Worm (Caenorhabditis elegans) whole organism, L2 larva: ENCODE measurements around the gene Y42A5A.5.

Source experiments
- C34F6.9 ChIP-seq: fragments of 150-350 bp; optimal IDR thresholded peaks from 2 replicates; lab custom pipeline; 2014; ENCODE audit warnings: missing biosample characterization, missing genetic modification characterization
- F13H6.1 ChIP-seq: sonication (generic microtip); optimal IDR thresholded peaks from 2 replicates; lab custom pipeline; 2016; ENCODE audit warnings: missing genetic modification characterization, missing compliant biosample characterization
- R02D3.7 ChIP-seq: fragments of 150-350 bp; optimal IDR thresholded peaks from 2 replicates; lab custom pipeline; 2014; ENCODE audit warnings: missing biosample characterization, missing genetic modification characterization
- ZK546.5 ChIP-seq: sonication (generic microtip); optimal IDR thresholded peaks from 2 replicates; lab custom pipeline; 2017; ENCODE audit warnings: missing biosample characterization, missing genetic modification characterization
- alr-1 ChIP-seq: fragments of 150-350 bp; optimal IDR thresholded peaks from 2 replicates; lab custom pipeline; 2014; ENCODE audit warnings: missing biosample characterization, missing genetic modification characterization
- ama-1 ChIP-seq: fragments of 150-350 bp; optimal IDR thresholded peaks from 2 replicates; lab custom pipeline; 2018; ENCODE audit warnings: inconsistent platforms
- blmp-1 ChIP-seq: sonication (generic microtip); optimal IDR thresholded peaks from 2 replicates; lab custom pipeline; 2017; ENCODE audit warnings: missing genetic modification characterization, mild to moderate bottlenecking, missing compliant biosample characterization, antibody characterized with exemption, moderate library complexity; ENCODE audit not compliant: insufficient read depth
- ceh-16 ChIP-seq: fragments of 150-350 bp; optimal IDR thresholded peaks from 2 replicates; lab custom pipeline; 2014; ENCODE audit warnings: missing biosample characterization, missing genetic modification characterization
- ceh-82 ChIP-seq: fragments of 150-350 bp; optimal IDR thresholded peaks from 2 replicates; lab custom pipeline; 2014; ENCODE audit warnings: missing biosample characterization, missing genetic modification characterization
- crh-2 ChIP-seq: sonication (generic microtip); optimal IDR thresholded peaks from 2 replicates; lab custom pipeline; 2017; ENCODE audit warnings: missing biosample characterization, missing genetic modification characterization
- dmd-4 ChIP-seq: sonication (generic microtip); optimal IDR thresholded peaks from 2 replicates; lab custom pipeline; 2017; ENCODE audit warnings: missing biosample characterization, missing genetic modification characterization
- egl-27 ChIP-seq: sonication (generic microtip); optimal IDR thresholded peaks from 3 replicates; lab custom pipeline; 2017; ENCODE audit warnings: missing biosample characterization, missing genetic modification reagents, missing genetic modification characterization
- elt-1 ChIP-seq: fragments of 150-350 bp; optimal IDR thresholded peaks from 2 replicates; lab custom pipeline; 2014; ENCODE audit warnings: missing biosample characterization, missing genetic modification characterization
- elt-3 ChIP-seq: sonication (generic microtip); optimal IDR thresholded peaks from 2 replicates; lab custom pipeline; 2017; ENCODE audit warnings: missing biosample characterization, missing genetic modification characterization
- fos-1 ChIP-seq: fragments of 150-350 bp; optimal IDR thresholded peaks from 2 replicates; lab custom pipeline; 2014; ENCODE audit warnings: missing biosample characterization, missing genetic modification characterization
- lin-11 ChIP-seq: fragments of 150-350 bp; sonication (generic microtip); optimal IDR thresholded peaks from 2 replicates; lab custom pipeline; 2014; ENCODE audit warnings: missing biosample characterization, missing genetic modification characterization, inconsistent platforms, mixed read lengths
- lin-13 ChIP-seq: fragments of 150-350 bp; optimal IDR thresholded peaks from 2 replicates; lab custom pipeline; 2014; ENCODE audit warnings: missing biosample characterization, missing genetic modification reagents, missing genetic modification characterization
- lsy-2 ChIP-seq, 2 experiments: fragments of 150-350 bp in 1 of 2; sonication (generic microtip) in 1 of 2; optimal IDR thresholded peaks; 2 replicates each; lab custom pipeline; 2014 to 2017; ENCODE audit warnings: missing biosample characterization in 2 of 2, missing genetic modification characterization in 2 of 2
- mab-5 ChIP-seq: fragments of 150-350 bp; optimal IDR thresholded peaks from 2 replicates; lab custom pipeline; 2014; ENCODE audit warnings: missing biosample characterization, missing genetic modification characterization
- mbf-1 ChIP-seq: sonication (generic microtip); optimal IDR thresholded peaks from 2 replicates; lab custom pipeline; 2017; ENCODE audit warnings: missing biosample characterization, missing genetic modification characterization
- mdl-1 ChIP-seq, 2 experiments: fragments of 150-350 bp in 1 of 2; sonication (generic microtip) in 1 of 2; optimal IDR thresholded peaks; 2 replicates each; lab custom pipeline; 2017; ENCODE audit warnings: missing biosample characterization in 2 of 2, missing genetic modification characterization in 2 of 2
- nhr-10 ChIP-seq: sonication (generic microtip); optimal IDR thresholded peaks from 2 replicates; lab custom pipeline; 2017; ENCODE audit warnings: missing biosample characterization, missing genetic modification characterization
- nhr-11 ChIP-seq: fragments of 150-350 bp; optimal IDR thresholded peaks from 2 replicates; lab custom pipeline; 2014; ENCODE audit warnings: missing biosample characterization, missing genetic modification characterization
- nhr-12 ChIP-seq: fragments of 150-350 bp; optimal IDR thresholded peaks from 2 replicates; lab custom pipeline; 2014; ENCODE audit warnings: missing biosample characterization, missing genetic modification characterization
- nhr-129 ChIP-seq: fragments of 150-350 bp; optimal IDR thresholded peaks from 2 replicates; lab custom pipeline; 2014; ENCODE audit warnings: missing biosample characterization, missing genetic modification characterization
- nhr-21 ChIP-seq: fragments of 150-350 bp; optimal IDR thresholded peaks from 2 replicates; lab custom pipeline; 2014; ENCODE audit warnings: missing biosample characterization, missing genetic modification characterization
- nhr-25 ChIP-seq: fragments of 150-350 bp; sonication (generic microtip); optimal IDR thresholded peaks from 3 replicates; lab custom pipeline; 2014; ENCODE audit warnings: missing biosample characterization, missing genetic modification characterization
- nhr-6 ChIP-seq: fragments of 150-350 bp; optimal IDR thresholded peaks from 2 replicates; lab custom pipeline; 2014; ENCODE audit warnings: missing biosample characterization, missing genetic modification characterization
- nhr-77 ChIP-seq: fragments of 150-350 bp; optimal IDR thresholded peaks from 2 replicates; lab custom pipeline; 2014; ENCODE audit warnings: missing biosample characterization, missing genetic modification characterization
- peb-1 ChIP-seq: fragments of 150-350 bp; optimal IDR thresholded peaks from 2 replicates; lab custom pipeline; 2014; ENCODE audit warnings: missing biosample characterization, missing genetic modification characterization
- sem-4 ChIP-seq: fragments of 150-350 bp; optimal IDR thresholded peaks from 2 replicates; lab custom pipeline; 2014; ENCODE audit warnings: missing biosample characterization, missing genetic modification reagents, missing genetic modification characterization
- skn-1 ChIP-seq: sonication (generic microtip); optimal IDR thresholded peaks from 2 replicates; lab custom pipeline; 2017; ENCODE audit warnings: missing biosample characterization, missing genetic modification characterization
- sma-3 ChIP-seq: sonication (generic microtip); optimal IDR thresholded peaks from 2 replicates; lab custom pipeline; 2016; ENCODE audit warnings: missing genetic modification reagents, missing genetic modification characterization, missing compliant biosample characterization
- sma-9 ChIP-seq, 2 experiments: fragments of 150-350 bp in 1 of 2; sonication (generic microtip) in 1 of 2; optimal IDR thresholded peaks; 2 replicates each; lab custom pipeline; 2014 to 2016; ENCODE audit warnings: missing genetic modification characterization in 2 of 2, mild to moderate bottlenecking in 1 of 2, missing biosample characterization in 1 of 2, missing compliant biosample characterization in 1 of 2, missing genetic modification reagents in 1 of 2, moderate library complexity in 1 of 2
- unc-39 ChIP-seq: fragments of 150-350 bp; optimal IDR thresholded peaks from 2 replicates; lab custom pipeline; 2014; ENCODE audit warnings: missing biosample characterization, missing genetic modification characterization
- unc-55 ChIP-seq: fragments of 150-350 bp; sonication (generic microtip); optimal IDR thresholded peaks from 3 replicates; lab custom pipeline; 2014; ENCODE audit warnings: missing biosample characterization, missing genetic modification reagents, missing genetic modification characterization
- unc-62 ChIP-seq: fragments of 150-350 bp; optimal IDR thresholded peaks from 2 replicates; lab custom pipeline; 2014; ENCODE audit warnings: missing biosample characterization, missing genetic modification reagents, missing genetic modification characterization
- zag-1 ChIP-seq: fragments of 150-350 bp; optimal IDR thresholded peaks from 2 replicates; lab custom pipeline; 2014; ENCODE audit warnings: missing biosample characterization, missing genetic modification characterization
- ztf-1 ChIP-seq: fragments of 200-800 bp; sonication (Bioruptor generic); conservative IDR thresholded peaks from 2 replicates; pipeline ENCODE4 v1.3.6; 2022; ENCODE audit warnings: missing genetic modification characterization, missing compliant biosample characterization
- ztf-11 ChIP-seq: sonication (generic microtip); optimal IDR thresholded peaks from 2 replicates; lab custom pipeline; 2017; ENCODE audit warnings: missing biosample characterization, missing genetic modification characterization
- ztf-4 ChIP-seq: fragments of 150-350 bp; optimal IDR thresholded peaks from 2 replicates; lab custom pipeline; 2014; ENCODE audit warnings: missing biosample characterization, missing genetic modification characterization

Y42A5A.5 gene

ce11 chrV:11144694-11145093, 35.1 kb upstream of the Y42A5A.5 start, which contains the start of gene C06H2.7:
Gene C06H2.7 (minus strand): TSS chrV:11144794.
- TF ChIP-seq unc-62 (GFP tag; lab: Kevin White, UChicago) (no peak), mab-5 (tag; lab: Kevin White, UChicago) (no peak), ceh-16 (tag; lab: Kevin White, UChicago) (no peak), sma-3 (GFP tag; lab: Kevin White, UChicago) (no peak), mbf-1 (tag; lab: Kevin White, UChicago) (no peak), nhr-12 (no peak), nhr-129 (tag; lab: Kevin White, UChicago) (no peak), peb-1 (tag; lab: Kevin White, UChicago) (no peak), nhr-6 (tag; lab: Kevin White, UChicago) (no peak), sma-9 (GFP tag; optimal IDR thresholded peaks at IDR 0.05; lab: Kevin White, UChicago) (no peak), sma-9 (tag; optimal IDR thresholded peaks at IDR 0.05; lab: Kevin White, UChicago) (no peak), lin-11 (tag; lab: Kevin White, UChicago) (no peak), skn-1 (no peak), dmd-4 (tag; lab: Kevin White, UChicago) (no peak)

ce11 chrV:11141179-11141578, 31.6 kb upstream of the Y42A5A.5 start, which contains the start of gene folt-1:
Gene folt-1 (plus strand): TSS chrV:11141479.
- TF ChIP-seq ceh-82 (tag; lab: Kevin White, UChicago) (no peak), ztf-1 (GFP tag; lab: Robert Waterston, UW) (no peak), nhr-11 (tag; lab: Kevin White, UChicago) (no peak), blmp-1 (tag; lab: Kevin White, UChicago) (no peak), unc-55 (no peak), nhr-21 (tag; lab: Kevin White, UChicago) (no peak), sma-9 (GFP tag; optimal IDR thresholded peaks at IDR 0.05; lab: Kevin White, UChicago) (no peak), sma-9 (tag; optimal IDR thresholded peaks at IDR 0.05; lab: Kevin White, UChicago) (no peak), lsy-2 (tag; optimal IDR thresholded peaks at IDR 0.05; lab: Kevin White, UChicago) (no peak), nhr-25 (tag; lab: Kevin White, UChicago) (no peak), nhr-6 (tag; lab: Kevin White, UChicago) (no peak), ama-1 (lab: Kevin White, UChicago) (no peak), fos-1 (tag; lab: Kevin White, UChicago) (no peak), skn-1 (no peak), elt-3 (no peak)

- TF ChIP-seq mdl-1 (tag; optimal IDR thresholded peaks at IDR 0.05; lab: Kevin White, UChicago) (no peak), F13H6.1 (peak; percentile 53), ama-1 (lab: Kevin White, UChicago) (no peak), sma-9 (GFP tag; optimal IDR thresholded peaks at IDR 0.05; lab: Kevin White, UChicago) (peak; percentile 66), sma-9 (tag; optimal IDR thresholded peaks at IDR 0.05; lab: Kevin White, UChicago) (no peak), fos-1 (tag; lab: Kevin White, UChicago) (peak; percentile 37), mab-5 (tag; lab: Kevin White, UChicago) (no peak), egl-27 (tag; lab: Kevin White, UChicago) (no peak), ztf-1 (GFP tag; lab: Robert Waterston, UW) (no peak), nhr-21 (tag; lab: Kevin White, UChicago) (no peak), unc-55 (peak; percentile 38), sma-3 (GFP tag; lab: Kevin White, UChicago) (no peak), R02D3.7 (tag; lab: Kevin White, UChicago) (no peak), nhr-129 (tag; lab: Kevin White, UChicago) (peak; percentile 65), nhr-12 (no peak), unc-62 (GFP tag; lab: Kevin White, UChicago) (no peak), lsy-2 (tag; optimal IDR thresholded peaks at IDR 0.05; lab: Kevin White, UChicago) (peak in 1 of 2 experiments; percentile 27), dmd-4 (tag; lab: Kevin White, UChicago) (no peak), ZK546.5 (tag; lab: Kevin White, UChicago) (no peak), lin-11 (tag; lab: Kevin White, UChicago) (no peak), zag-1 (tag; lab: Kevin White, UChicago) (no peak), ztf-4 (tag; lab: Kevin White, UChicago) (no peak), elt-1 (tag; lab: Kevin White, UChicago) (no peak), C34F6.9 (tag; lab: Kevin White, UChicago) (peak; percentile 4)
Observed at ce11 chrV:11140326-11140725, 30.8 kb upstream of the Y42A5A.5 start.

ce11 chrV:11134296-11134695, 24.7 kb upstream of the Y42A5A.5 start, which contains the start of gene glb-3:
Gene glb-3 (plus strand): TSS chrV:11134596.
- TF ChIP-seq nhr-77 (tag; lab: Kevin White, UChicago) (no peak), unc-55 (no peak), ztf-11 (no peak), nhr-10 (no peak), sma-3 (GFP tag; lab: Kevin White, UChicago) (no peak), alr-1 (tag; lab: Kevin White, UChicago) (no peak), ztf-4 (tag; lab: Kevin White, UChicago) (no peak), unc-39 (tag; lab: Kevin White, UChicago) (no peak), nhr-25 (tag; lab: Kevin White, UChicago) (no peak), elt-3 (no peak), crh-2 (tag; lab: Kevin White, UChicago) (no peak), zag-1 (tag; lab: Kevin White, UChicago) (no peak), blmp-1 (tag; lab: Kevin White, UChicago) (no peak), skn-1 (no peak), peb-1 (tag; lab: Kevin White, UChicago) (no peak), sem-4 (tag; lab: Kevin White, UChicago) (no peak), ceh-82 (tag; lab: Kevin White, UChicago) (no peak), ama-1 (lab: Kevin White, UChicago) (no peak), lin-13 (GFP tag; lab: Kevin White, UChicago) (no peak)
